Fruit fly (Drosophila melanogaster): ENCODE measurements around the gene Cpr72Ea.

Gene Cpr72Ea

DNA sequence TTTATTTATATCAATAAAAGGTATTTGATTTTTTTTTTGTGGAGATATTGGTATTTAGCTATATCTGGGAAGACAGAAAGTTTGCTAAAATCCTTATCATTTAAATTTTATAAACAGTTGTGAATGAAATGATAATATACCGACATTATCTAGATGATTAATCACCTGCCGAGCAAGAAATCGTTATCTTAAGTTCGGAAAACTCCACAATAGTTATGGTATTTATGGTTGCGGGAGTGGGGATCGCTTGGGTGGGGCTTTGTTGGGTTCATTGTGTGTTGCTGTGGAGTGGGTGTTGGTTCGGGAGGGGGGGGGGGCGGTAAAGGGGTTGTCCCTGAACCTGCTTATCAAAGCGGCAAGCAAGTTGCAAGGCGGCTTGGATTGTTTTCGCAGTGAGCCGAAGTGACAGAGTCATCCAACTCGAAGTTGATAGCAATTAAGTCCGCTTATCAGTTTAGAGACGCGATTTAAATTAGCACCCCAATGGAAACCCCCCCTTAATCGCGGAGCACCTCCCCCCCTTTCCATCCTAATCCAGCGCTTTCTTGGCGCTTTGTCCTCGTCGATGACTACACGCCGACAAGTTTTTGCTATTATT lies 29.9 kb downstream of the Cpr72Ea start (continued):
- no peak for TF ChIP-seq Stat92E (GFP tag; optimal IDR thresholded peaks at IDR 0.05)
- TF ChIP-seq chinmo (GFP tag; IDR thresholded peaks at IDR 0.05; ENCODE audit: partially characterized antibody): no peak
- no peak for TF ChIP-seq CG9609 (GFP tag; optimal IDR thresholded peaks at IDR 0.05)
- TF ChIP-seq HLH4C (GFP tag; IDR thresholded peaks at IDR 0.05; ENCODE audit: partially characterized antibody): 0 out of 3 replicates have a peak, but pooled peaks have one; percentile 8
- TF ChIP-seq ab (GFP tag; optimal IDR thresholded peaks at IDR 0.05): no peak
- TF ChIP-seq sd (tag; optimal IDR thresholded peaks at IDR 0.05): peak; percentile 64
- no peak for TF ChIP-seq Bdp1 (GFP tag; optimal IDR thresholded peaks at IDR 0.05)
- no peak for TF ChIP-seq sima (GFP tag; optimal IDR thresholded peaks at IDR 0.05)
- TF ChIP-seq CG16863 (GFP tag; optimal IDR thresholded peaks at IDR 0.05): no peak
- no peak for TF ChIP-seq Fer2 (tag; optimal IDR thresholded peaks at IDR 0.05)
- no peak for TF ChIP-seq CG13296 (GFP tag; optimal IDR thresholded peaks at IDR 0.05)
- TF ChIP-seq otp (GFP tag; IDR thresholded peaks at IDR 0.05): no peak
- TF ChIP-seq CG15514 (GFP tag; optimal IDR thresholded peaks at IDR 0.05): no peak
- TF ChIP-seq CG17829 (tag; optimal IDR thresholded peaks at IDR 0.05): no peak
- no peak for TF ChIP-seq CG11504 (tag; optimal IDR thresholded peaks at IDR 0.05)
- TF ChIP-seq gcm (GFP tag; optimal IDR thresholded peaks at IDR 0.05): no peak
- no peak for TF ChIP-seq CG42726 (GFP tag; IDR thresholded peaks at IDR 0.05; ENCODE audit: partially characterized antibody)
- no peak for TF ChIP-seq gt (GFP tag; IDR thresholded peaks at IDR 0.05)
- TF ChIP-seq CG11456 (GFP tag; IDR thresholded peaks at IDR 0.05): 0 out of 3 replicates have a peak, but pooled peaks have one; percentile 4
- TF ChIP-seq CG16779 (GFP tag; IDR thresholded peaks at IDR 0.05): no peak
- no peak for TF ChIP-seq CG10147 (GFP tag; optimal IDR thresholded peaks at IDR 0.05)
- TF ChIP-seq CG11560 (tag; IDR thresholded peaks at IDR 0.05): no peak
- TF ChIP-seq CG10267 (tag; optimal IDR thresholded peaks at IDR 0.05): no peak
- TF ChIP-seq CG31441 (GFP tag; IDR thresholded peaks at IDR 0.05): no peak
- peak; percentile 63; the same call in 1 of the 2 replicates for TF ChIP-seq crol (GFP tag; IDR thresholded peaks at IDR 0.05)
- no peak for TF ChIP-seq Optix (GFP tag; IDR thresholded peaks at IDR 0.05)
- TF ChIP-seq prd (optimal IDR thresholded peaks at IDR 0.05): no peak
- no peak for TF ChIP-seq prd (GFP tag; IDR thresholded peaks at IDR 0.05)
- no peak for TF ChIP-seq TFAM (GFP tag; optimal IDR thresholded peaks at IDR 0.05)
- TF ChIP-seq nmo (GFP tag; optimal IDR thresholded peaks at IDR 0.05): no peak
- no peak for TF ChIP-seq CG12391 (tag; optimal IDR thresholded peaks at IDR 0.05)
- TF ChIP-seq jing (GFP tag; optimal IDR thresholded peaks at IDR 0.05): no peak
- TF ChIP-seq CG2875 (GFP tag; optimal IDR thresholded peaks at IDR 0.05): no peak
- no peak for TF ChIP-seq toy (GFP tag; IDR thresholded peaks at IDR 0.05)
- TF ChIP-seq repo (GFP tag; optimal IDR thresholded peaks at IDR 0.05): no peak

DNA sequence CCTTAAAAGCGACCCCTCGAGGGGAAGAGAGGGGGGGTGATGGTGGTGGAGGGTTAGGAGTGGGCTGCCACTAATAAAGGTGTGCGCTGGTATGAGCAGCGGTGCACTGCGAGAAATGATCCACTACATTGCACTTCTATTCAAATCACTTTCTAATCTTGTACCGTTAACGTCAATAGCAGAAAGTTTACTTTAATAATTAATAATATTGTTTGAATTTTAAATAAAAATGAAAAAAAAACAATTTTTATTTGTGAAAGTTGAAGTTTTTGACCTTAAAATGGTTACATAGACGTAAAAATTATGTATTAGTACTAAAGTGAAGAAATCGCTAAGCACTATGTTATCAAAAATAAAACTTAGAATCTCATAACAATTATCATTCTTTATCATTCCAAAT lies 30.5 kb downstream of the Cpr72Ea start:
- TF ChIP-seq CG15269 (tag; optimal IDR thresholded peaks at IDR 0.05) (peak; percentile 51), Oli (tag; optimal IDR thresholded peaks at IDR 0.05) (peak; percentile 3), lmd (GFP tag; IDR thresholded peaks at IDR 0.05) (0 out of 2 replicates have a peak, but pooled peaks have one; percentile 24), CG7556 (GFP tag; optimal IDR thresholded peaks at IDR 0.05) (peak; percentile 22), CG18262 (tag; optimal IDR thresholded peaks at IDR 0.05) (peak; percentile 24), sisA (GFP tag; IDR thresholded peaks at IDR 0.05) (0 out of 2 replicates have a peak, but pooled peaks have one; percentile 7), CG2678 (tag; optimal IDR thresholded peaks at IDR 0.05) (peak; percentile 62), Hr51 (GFP tag; optimal IDR thresholded peaks at IDR 0.05) (peak in 1 of 2 experiments; percentile 30), so (GFP tag; IDR thresholded peaks at IDR 0.05) (no peak), CG10321 (GFP tag; IDR thresholded peaks at IDR 0.05) (no peak), CG7839 (tag; optimal IDR thresholded peaks at IDR 0.05) (peak; percentile 40), CG2712 (tag; optimal IDR thresholded peaks at IDR 0.05) (peak; percentile 27), E2f1 (GFP tag; IDR thresholded peaks at IDR 0.05) (0 out of 2 replicates have a peak, but pooled peaks have one; percentile 12), nerfin-1 (tag; optimal IDR thresholded peaks at IDR 0.05) (peak; percentile 17), trem (tag; optimal IDR thresholded peaks at IDR 0.05) (peak; percentile 10), nmo (GFP tag; optimal IDR thresholded peaks at IDR 0.05) (peak; percentile 32), CoRest (tag; optimal IDR thresholded peaks at IDR 0.05) (peak; percentile 16)
